Worm (Caenorhabditis elegans) whole organism, early embryonic: ENCODE data around the gene odr-8.

ENCODE experiments used
- B0310.2 ChIP-seq: sonication (generic microtip); optimal IDR thresholded peaks from 2 replicates; lab custom pipeline; 2016; ENCODE audit warnings: mild to moderate bottlenecking, missing genetic modification characterization, missing compliant biosample characterization
- F13C5.2 ChIP-seq: sonication (generic microtip); optimal IDR thresholded peaks from 2 replicates; lab custom pipeline; 2017; ENCODE audit warnings: mild to moderate bottlenecking, missing genetic modification characterization, inconsistent platforms, missing compliant biosample characterization
- aly-1 ChIP-seq: sonication (generic microtip); optimal IDR thresholded peaks from 2 replicates; lab custom pipeline; 2016; ENCODE audit warnings: missing genetic modification characterization, missing compliant biosample characterization
- ama-1 ChIP-seq: fragments of 150-350 bp; optimal IDR thresholded peaks from 2 replicates; lab custom pipeline; 2014
- ceh-13 ChIP-seq: fragments of 200-800 bp; sonication (Bioruptor generic); optimal IDR thresholded peaks from 2 replicates; lab custom pipeline; 2018; ENCODE audit warnings: mild to moderate bottlenecking, missing genetic modification characterization, missing compliant biosample characterization
- ceh-36 ChIP-seq: sonication (generic microtip); optimal IDR thresholded peaks from 2 replicates; lab custom pipeline; 2016; ENCODE audit warnings: missing genetic modification characterization, inconsistent platforms, missing compliant biosample characterization
- ets-7 ChIP-seq: sonication (generic microtip); optimal IDR thresholded peaks from 2 replicates; lab custom pipeline; 2016; ENCODE audit warnings: missing genotype, missing genetic modification characterization, missing compliant biosample characterization
- flt-1 ChIP-seq: fragments of 200-800 bp; sonication (Bioruptor generic); IDR thresholded peaks from 2 replicates; pipeline ENCODE4 v1.3.6; 2022; ENCODE audit warnings: missing genetic modification characterization, missing compliant biosample characterization
- hmbx-1 ChIP-seq: sonication (generic microtip); optimal IDR thresholded peaks from 2 replicates; lab custom pipeline; 2016; ENCODE audit warnings: mild to moderate bottlenecking, missing genetic modification characterization, missing compliant biosample characterization
- hmg-4 ChIP-seq: fragments of 200-800 bp; sonication (Bioruptor generic); optimal IDR thresholded peaks from 2 replicates; lab custom pipeline; 2018; ENCODE audit warnings: mild to moderate bottlenecking, missing genetic modification characterization, missing compliant biosample characterization
- hnd-1 ChIP-seq: sonication (generic microtip); optimal IDR thresholded peaks from 2 replicates; lab custom pipeline; 2016; ENCODE audit warnings: missing genetic modification characterization, missing compliant biosample characterization
- pes-1 ChIP-seq: fragments of 200-800 bp; sonication (Bioruptor generic); IDR thresholded peaks from 2 replicates; pipeline ENCODE4 v1.3.6; 2022; ENCODE audit warnings: missing genetic modification reagents, missing genetic modification characterization, missing compliant biosample characterization
- scrt-1 ChIP-seq: fragments of 200-800 bp; sonication (Bioruptor generic); IDR thresholded peaks from 2 replicates; pipeline ENCODE4 v1.3.6; 2022; ENCODE audit warnings: missing genetic modification characterization, missing compliant biosample characterization
- sea-1 ChIP-seq: fragments of 200-800 bp; sonication (Bioruptor generic); conservative IDR thresholded peaks from 2 replicates; pipeline ENCODE4 v1.3.6; 2022; ENCODE audit warnings: missing genetic modification characterization, missing compliant biosample characterization
- tbx-11 ChIP-seq: fragments of 200-800 bp; sonication (Bioruptor generic); IDR thresholded peaks from 2 replicates; pipeline ENCODE4 v1.3.6; 2022; ENCODE audit warnings: missing genetic modification characterization, missing compliant biosample characterization
- tbx-37 ChIP-seq: fragments of 200-800 bp; sonication (Bioruptor generic); conservative IDR thresholded peaks from 2 replicates; pipeline ENCODE4 v1.3.6; 2022; ENCODE audit warnings: missing genetic modification reagents, missing genetic modification characterization, missing compliant biosample characterization
- tra-4 ChIP-seq: sonication (generic microtip); optimal IDR thresholded peaks from 2 replicates; lab custom pipeline; 2017; ENCODE audit warnings: missing genetic modification characterization, missing compliant biosample characterization

Gene odr-8

ce11 chrIV:6554865-6555264, 27.6 kb downstream of the odr-8 start:
- no peak for TF ChIP-seq ets-7
- TF ChIP-seq F13C5.2 (tag; lab: Kevin White, UChicago): no peak
- no peak for TF ChIP-seq ceh-36 (tag; lab: Kevin White, UChicago)
- TF ChIP-seq hmbx-1: no peak
- no peak for TF ChIP-seq tbx-37 (GFP tag; lab: Robert Waterston, UW)
- no peak for TF ChIP-seq hnd-1 (tag; lab: Kevin White, UChicago)
- no peak for TF ChIP-seq ama-1
- TF ChIP-seq flt-1: no peak
- no peak for TF ChIP-seq scrt-1
- no peak for TF ChIP-seq sea-1 (GFP tag; lab: Robert Waterston, UW)

- TF ChIP-seq B0310.2 (tag; lab: Kevin White, UChicago): no peak
- TF ChIP-seq hmbx-1: no peak
- TF ChIP-seq pes-1: no peak
- TF ChIP-seq scrt-1: no peak
- no peak for TF ChIP-seq F13C5.2 (tag; lab: Kevin White, UChicago)
These were observed 30.5 kb downstream of the odr-8 start for ce11 chrIV:6552036-6552435.

- peak; percentile 19 for TF ChIP-seq ceh-36 (tag; lab: Kevin White, UChicago)
These were observed 31.0 kb downstream of the odr-8 start for ce11 chrIV:6551359-6552031.

ce11 chrIV:6548609-6549008, 33.9 kb downstream of the odr-8 start, which contains the start of gene fan-1:
TSS of gene fan-1 (plus strand) at chrIV:6548686.
- TF ChIP-seq sea-1 (GFP tag; lab: Robert Waterston, UW): no peak
- no peak for TF ChIP-seq flt-1
- no peak for TF ChIP-seq hnd-1 (tag; lab: Kevin White, UChicago)
- TF ChIP-seq F13C5.2 (tag; lab: Kevin White, UChicago): no peak
- no peak for TF ChIP-seq hmg-4 (GFP tag; lab: Kevin White, UChicago)
- no peak for TF ChIP-seq tra-4
- TF ChIP-seq scrt-1: no peak
- no peak for TF ChIP-seq ama-1
- TF ChIP-seq hmbx-1: no peak
- TF ChIP-seq tbx-37 (GFP tag; lab: Robert Waterston, UW): no peak
- TF ChIP-seq aly-1: no peak
- no peak for TF ChIP-seq tbx-11 (GFP tag; lab: Robert Waterston, UW)

ce11 chrIV:6547397-6547796, 35.1 kb downstream of the odr-8 start:
- TF ChIP-seq scrt-1: no peak
- TF ChIP-seq aly-1: no peak
- TF ChIP-seq tbx-37 (GFP tag; lab: Robert Waterston, UW): no peak
- TF ChIP-seq tbx-11 (GFP tag; lab: Robert Waterston, UW): no peak
- TF ChIP-seq ceh-36 (tag; lab: Kevin White, UChicago): no peak
- TF ChIP-seq hnd-1 (tag; lab: Kevin White, UChicago): no peak
- TF ChIP-seq pes-1: no peak
- no peak for TF ChIP-seq ama-1
- no peak for TF ChIP-seq sea-1 (GFP tag; lab: Robert Waterston, UW)
- no peak for TF ChIP-seq flt-1
- TF ChIP-seq ets-7: no peak

ce11 chrIV:6542962-6543361, 39.5 kb downstream of the odr-8 start:
- TF ChIP-seq tra-4 (no peak), hmbx-1 (no peak), flt-1 (no peak), scrt-1 (no peak), ceh-36 (tag; lab: Kevin White, UChicago) (no peak), tbx-11 (GFP tag; lab: Robert Waterston, UW) (no peak), ceh-13 (GFP tag; lab: Kevin White, UChicago) (no peak), aly-1 (no peak), tbx-37 (GFP tag; lab: Robert Waterston, UW) (no peak), sea-1 (GFP tag; lab: Robert Waterston, UW) (no peak), F13C5.2 (tag; lab: Kevin White, UChicago) (no peak), B0310.2 (tag; lab: Kevin White, UChicago) (no peak), ama-1 (no peak), hmg-4 (GFP tag; lab: Kevin White, UChicago) (no peak)

ce11 chrIV:6541435-6541834, 41.1 kb downstream of the odr-8 start, which contains the start of gene C01G5.25:
TSS of gene C01G5.25 (plus strand) at chrIV:6541684.
- TF ChIP-seq hmbx-1 (no peak), ama-1 (no peak), ets-7 (no peak), ceh-13 (GFP tag; lab: Kevin White, UChicago) (no peak), hnd-1 (tag; lab: Kevin White, UChicago) (no peak), F13C5.2 (tag; lab: Kevin White, UChicago) (no peak), tra-4 (no peak), ceh-36 (tag; lab: Kevin White, UChicago) (no peak), sea-1 (GFP tag; lab: Robert Waterston, UW) (no peak), aly-1 (no peak), tbx-37 (GFP tag; lab: Robert Waterston, UW) (no peak), hmg-4 (GFP tag; lab: Kevin White, UChicago) (no peak), tbx-11 (GFP tag; lab: Robert Waterston, UW) (no peak), B0310.2 (tag; lab: Kevin White, UChicago) (no peak), scrt-1 (no peak), flt-1 (no peak), pes-1 (no peak)

- TF ChIP-seq aly-1: no peak
- no peak for TF ChIP-seq F13C5.2 (tag; lab: Kevin White, UChicago)
- TF ChIP-seq hnd-1 (tag; lab: Kevin White, UChicago): no peak
- no peak for TF ChIP-seq hmbx-1
- TF ChIP-seq flt-1: no peak
- TF ChIP-seq B0310.2 (tag; lab: Kevin White, UChicago): no peak
- TF ChIP-seq sea-1 (GFP tag; lab: Robert Waterston, UW): no peak
These were observed 46.6 kb downstream of the odr-8 start, which contains the start of gene C01G5.3 for ce11 chrIV:6535908-6536307. TSS of gene C01G5.3 (plus strand) at chrIV:6536208.
